Fruit fly (Drosophila melanogaster): Measurements from ENCODE around the gene RluA-2.

RluA-2 gene

dm6 chr2L:10502862-10503261 is 26.0 kb downstream of the RluA-2 start:
- TF ChIP-seq Opbp (GFP tag; IDR thresholded peaks at IDR 0.05; ENCODE audit: partially characterized antibody) (no peak), Sry-δ (GFP tag; optimal IDR thresholded peaks at IDR 0.05) (no peak), eve (GFP tag; optimal IDR thresholded peaks at IDR 0.05) (no peak), CG15514 (GFP tag; optimal IDR thresholded peaks at IDR 0.05) (no peak), CG8359 (GFP tag; optimal IDR thresholded peaks at IDR 0.05; ENCODE audit: borderline replicate concordance) (no peak), H2.0 (GFP tag; IDR thresholded peaks at IDR 0.05) (no peak), mam (GFP tag; optimal IDR thresholded peaks at IDR 0.05) (no peak), Blimp-1 (GFP tag; optimal IDR thresholded peaks at IDR 0.05) (no peak), CG32532 (GFP tag; IDR thresholded peaks at IDR 0.05) (no peak), crc (GFP tag; optimal IDR thresholded peaks at IDR 0.05) (no peak), Atf3 (GFP tag; optimal IDR thresholded peaks at IDR 0.05) (no peak), CG4360 (GFP tag; IDR thresholded peaks at IDR 0.05) (no peak), CG15479 (GFP tag; optimal IDR thresholded peaks at IDR 0.05) (no peak), Nf-YA (GFP tag; IDR thresholded peaks at IDR 0.05) (0 out of 2 replicates have a peak, but pooled peaks have one; percentile 10), Max (GFP tag; optimal IDR thresholded peaks at IDR 0.05) (no peak), CG2199 (GFP tag; IDR thresholded peaks at IDR 0.05) (peak; percentile 50; the same call in 1 of the 3 replicates), eyg (GFP tag; optimal IDR thresholded peaks at IDR 0.05) (no peak), sr (GFP tag; IDR thresholded peaks at IDR 0.05) (no peak), exex (tag; optimal IDR thresholded peaks at IDR 0.05) (peak; percentile 21), E2f1 (GFP tag; IDR thresholded peaks at IDR 0.05) (no peak)

DNA sequence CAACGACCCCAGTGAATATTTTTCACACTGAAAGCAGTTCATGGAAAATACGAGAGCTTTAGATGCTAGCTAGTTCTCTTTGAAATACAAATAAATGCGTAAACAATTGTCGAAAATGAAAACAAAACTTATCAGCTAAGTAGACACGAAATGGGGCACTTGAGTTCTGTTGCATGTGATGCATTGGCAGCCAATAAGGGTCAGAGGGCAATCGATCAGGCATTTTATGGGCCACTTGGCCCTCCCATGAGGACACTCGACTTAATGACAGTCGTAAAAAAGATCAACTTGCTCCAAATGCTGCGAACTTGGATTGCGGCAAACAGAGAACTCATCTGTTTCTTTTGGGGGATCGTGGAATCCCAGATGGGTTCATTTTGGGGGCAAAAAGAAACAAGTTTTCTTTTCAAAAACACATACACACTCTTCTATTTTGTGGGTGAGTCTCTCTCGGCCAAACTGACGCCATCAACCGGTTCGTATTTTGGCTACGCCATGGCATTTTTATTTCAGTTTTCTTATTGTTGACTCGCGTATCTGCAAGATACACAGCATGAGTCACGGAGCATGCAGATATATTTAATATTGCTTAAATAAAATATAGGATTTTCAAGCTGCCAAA is 26.6 kb downstream of the RluA-2 start:
- TF ChIP-seq PHDP (tag; optimal IDR thresholded peaks at IDR 0.05) (no peak), sd (tag; optimal IDR thresholded peaks at IDR 0.05) (peak; percentile 85), Rfx (GFP tag; IDR thresholded peaks at IDR 0.05) (no peak), HLH3B (GFP tag; IDR thresholded peaks at IDR 0.05) (no peak), CG6175 (GFP tag; IDR thresholded peaks at IDR 0.05) (0 out of 3 replicates have a peak, but pooled peaks have one; percentile 12), CG13287 (GFP tag; IDR thresholded peaks at IDR 0.05; ENCODE audit: partially characterized antibody) (peak; percentile 15; the same call in 1 of the 2 replicates), CG12769 (tag; optimal IDR thresholded peaks at IDR 0.05) (peak; percentile 28), CG31224 (GFP tag; IDR thresholded peaks at IDR 0.05) (0 out of 2 replicates have a peak, but pooled peaks have one; percentile 46), BtbVII (GFP tag; optimal IDR thresholded peaks at IDR 0.05) (peak; percentile 34), Hr78 (GFP tag; optimal IDR thresholded peaks at IDR 0.05) (peak in 1 of 2 experiments; percentile 96), Fer1 (GFP tag; optimal IDR thresholded peaks at IDR 0.05) (no peak), CG14014 (GFP tag; IDR thresholded peaks at IDR 0.05) (0 out of 2 replicates have a peak, but pooled peaks have one; percentile 23), rib (GFP tag; IDR thresholded peaks at IDR 0.05) (0 out of 2 replicates have a peak, but pooled peaks have one; percentile 27), abd-A (tag; optimal IDR thresholded peaks at IDR 0.05) (peak; percentile 37), kah (GFP tag; optimal IDR thresholded peaks at IDR 0.05) (peak; percentile 22), chinmo (GFP tag; IDR thresholded peaks at IDR 0.05; ENCODE audit: partially characterized antibody) (peak; percentile 69; the same call in 1 of the 4 replicates), nerfin-1 (tag; optimal IDR thresholded peaks at IDR 0.05) (no peak), kay (GFP tag; optimal IDR thresholded peaks at IDR 0.05) (peak; percentile 29), so (GFP tag; IDR thresholded peaks at IDR 0.05) (0 out of 3 replicates have a peak, but pooled peaks have one; percentile 43)
